Fruit fly (Drosophila melanogaster) whole organism, embryonic: Measurements from ENCODE around the gene kek6.

Experiments used
- CG10431 ChIP-seq: fragments of 200-800 bp; sonication (Bioruptor generic); optimal IDR thresholded peaks from 3 replicates; lab custom pipeline; 2018; ENCODE audit warnings: missing biosample characterization, mild to moderate bottlenecking, missing genetic modification characterization
- CG10565 ChIP-seq: fragments of 200-800 bp; sonication (Bioruptor generic); optimal IDR thresholded peaks from 3 replicates; lab custom pipeline; 2016; ENCODE audit warnings: missing biosample characterization, mild to moderate bottlenecking, missing genetic modification characterization
- CG10959 ChIP-seq: fragments of 200-800 bp; sonication (Bioruptor generic); IDR thresholded peaks from 2 replicates; pipeline ENCODE4 v1.3.6; 2022; ENCODE audit warnings: missing biosample characterization, missing genetic modification characterization
- CG11085 ChIP-seq: fragments of 200-800 bp; sonication (Bioruptor generic); IDR thresholded peaks from 2 replicates; pipeline ENCODE4 v1.3.6; 2022; ENCODE audit warnings: missing biosample characterization, missing genetic modification characterization
- CG11456 ChIP-seq: fragments of 200-800 bp; sonication (Bioruptor generic); IDR thresholded peaks from 3 replicates; pipeline ENCODE4 v1.3.6; 2022; ENCODE audit warnings: missing biosample characterization, missing genetic modification characterization
- CG11695 ChIP-seq: fragments of 200-800 bp; sonication (Bioruptor generic); IDR thresholded peaks from 3 replicates; pipeline ENCODE4 v1.3.6; 2022; ENCODE audit warnings: missing biosample characterization, missing genetic modification characterization
- CG12071 ChIP-seq: fragments of 200-800 bp; sonication (Bioruptor generic); optimal IDR thresholded peaks from 3 replicates; lab custom pipeline; 2018; ENCODE audit warnings: missing biosample characterization, mild to moderate bottlenecking, missing genetic modification characterization
- CG15073 ChIP-seq: fragments of 200-800 bp; sonication (Bioruptor generic); optimal IDR thresholded peaks from 2 replicates; lab custom pipeline; 2016; ENCODE audit warnings: missing biosample characterization, missing genetic modification characterization
- CG17802 ChIP-seq: fragments of 200-800 bp; sonication (Bioruptor generic); optimal IDR thresholded peaks from 2 replicates; lab custom pipeline; 2018; ENCODE audit warnings: missing biosample characterization, mild to moderate bottlenecking, missing genetic modification characterization, moderate library complexity
- CG2129 ChIP-seq: fragments of 200-800 bp; sonication (Bioruptor generic); IDR thresholded peaks from 2 replicates; pipeline ENCODE4 v1.3.6; 2022; ENCODE audit warnings: missing biosample characterization, missing genetic modification characterization; ENCODE audit not compliant: partially characterized antibody
- CG31224 ChIP-seq: fragments of 200-800 bp; sonication (Bioruptor generic); IDR thresholded peaks from 2 replicates; pipeline ENCODE4 v1.3.6; 2022; ENCODE audit warnings: missing biosample characterization, missing genetic modification characterization
- CG3407 ChIP-seq: fragments of 200-800 bp; sonication (Bioruptor generic); optimal IDR thresholded peaks from 2 replicates; lab custom pipeline; 2018; ENCODE audit warnings: missing biosample characterization, mild to moderate bottlenecking, missing genetic modification characterization
- CG4282 ChIP-seq: fragments of 200-800 bp; sonication (Bioruptor generic); optimal IDR thresholded peaks from 2 replicates; lab custom pipeline; 2016; ENCODE audit warnings: missing biosample characterization, missing genetic modification characterization
- CG4328 ChIP-seq: fragments of 200-800 bp; sonication (Bioruptor generic); optimal IDR thresholded peaks from 3 replicates; lab custom pipeline; 2017; ENCODE audit warnings: missing biosample characterization, missing genetic modification reagents, missing genetic modification characterization
- CG8290 ChIP-seq, 3 experiments: fragments of 200-800 bp; sonication (Bioruptor generic); optimal IDR thresholded peaks; 2 replicates each; lab custom pipeline; 2016 to 2019; ENCODE audit warnings: missing biosample characterization in 3 of 3, missing genetic modification characterization in 3 of 3, mild to moderate bottlenecking in 2 of 3, moderate library complexity in 1 of 3
- CG8359 ChIP-seq: fragments of 200-800 bp; sonication (Bioruptor generic); optimal IDR thresholded peaks from 2 replicates; lab custom pipeline; 2017; ENCODE audit warnings: missing biosample characterization, mild to moderate bottlenecking, missing genetic modification characterization, borderline replicate concordance
- CTCF ChIP-seq: fragments of 200-800 bp; sonication (Bioruptor generic); optimal IDR thresholded peaks from 2 replicates; lab custom pipeline; 2017; ENCODE audit warnings: missing biosample characterization, mild to moderate bottlenecking, missing genetic modification characterization, moderate library complexity
- Chrac-16 ChIP-seq: fragments of 200-800 bp; sonication (Bioruptor generic); optimal IDR thresholded peaks from 3 replicates; lab custom pipeline; 2016; ENCODE audit warnings: missing biosample characterization, missing genetic modification characterization
- D19A ChIP-seq: fragments of 200-800 bp; optimal IDR thresholded peaks from 3 replicates; lab custom pipeline; 2019; ENCODE audit warnings: missing biosample characterization, mild to moderate bottlenecking, missing genetic modification characterization, moderate library complexity
- Gsc ChIP-seq: fragments of 200-800 bp; sonication (Bioruptor generic); IDR thresholded peaks from 2 replicates; pipeline ENCODE4 v1.3.6; 2022; ENCODE audit warnings: missing biosample characterization, missing genetic modification characterization
- HLH3B ChIP-seq: fragments of 200-800 bp; sonication (Bioruptor generic); IDR thresholded peaks from 2 replicates; pipeline ENCODE4 v1.3.6; 2022; ENCODE audit warnings: missing biosample characterization, missing genetic modification characterization
- HmgD ChIP-seq: fragments of 200-800 bp; sonication (Bioruptor generic); optimal IDR thresholded peaks from 3 replicates; lab custom pipeline; 2016; ENCODE audit warnings: missing biosample characterization, missing genetic modification characterization
- Hr3 ChIP-seq: fragments of 200-800 bp; sonication (Bioruptor generic); optimal IDR thresholded peaks from 3 replicates; lab custom pipeline; 2016; ENCODE audit warnings: missing biosample characterization, missing genetic modification characterization
- Jarid2 ChIP-seq: fragments of 200-800 bp; sonication (Bioruptor generic); optimal IDR thresholded peaks from 3 replicates; lab custom pipeline; 2017; ENCODE audit warnings: mild to moderate bottlenecking, missing biosample characterization, missing genetic modification reagents, missing genetic modification characterization
- NFAT ChIP-seq: fragments of 200-800 bp; sonication (Bioruptor generic); IDR thresholded peaks from 2 replicates; pipeline ENCODE4 v1.3.6; 2022; ENCODE audit warnings: missing biosample characterization, missing genetic modification characterization
- Nf-YB ChIP-seq: fragments of 200-800 bp; sonication (Bioruptor generic); optimal IDR thresholded peaks from 3 replicates; lab custom pipeline; 2019; ENCODE audit warnings: missing biosample characterization, mild to moderate bottlenecking, missing genetic modification characterization, moderate library complexity
- Pdp1 ChIP-seq, 2 experiments: fragments of 200-800 bp; sonication (Bioruptor generic); optimal IDR thresholded peaks; 3 replicates each; lab custom pipeline; 2016; ENCODE audit warnings: missing biosample characterization in 2 of 2, missing genetic modification characterization in 2 of 2, mild to moderate bottlenecking in 1 of 2, moderate library complexity in 1 of 2
- Ssrp ChIP-seq: fragments of 200-800 bp; sonication (Bioruptor generic); optimal IDR thresholded peaks from 2 replicates; lab custom pipeline; 2018; ENCODE audit warnings: missing biosample characterization, mild to moderate bottlenecking, missing genetic modification characterization, moderate library complexity
- TFAM ChIP-seq: fragments of 200-800 bp; sonication (Bioruptor generic); optimal IDR thresholded peaks from 2 replicates; lab custom pipeline; 2017; ENCODE audit warnings: missing biosample characterization, missing genetic modification characterization, inconsistent platforms
- dysf ChIP-seq: fragments of 200-800 bp; sonication (Bioruptor generic); IDR thresholded peaks from 3 replicates; pipeline ENCODE4 v1.3.6; 2022; ENCODE audit warnings: missing biosample characterization, missing genetic modification characterization
- fd3F ChIP-seq: fragments of 200-800 bp; sonication (Bioruptor generic); optimal IDR thresholded peaks from 2 replicates; lab custom pipeline; 2018; ENCODE audit warnings: missing biosample characterization, mild to moderate bottlenecking, missing genetic modification characterization, moderate library complexity
- ham ChIP-seq: fragments of 200-800 bp; sonication (Bioruptor generic); IDR thresholded peaks from 2 replicates; pipeline ENCODE4 v1.3.6; 2022; ENCODE audit warnings: missing biosample characterization, missing genetic modification characterization
- nmo ChIP-seq: fragments of 200-800 bp; sonication (Bioruptor generic); optimal IDR thresholded peaks from 2 replicates; lab custom pipeline; 2018; ENCODE audit warnings: missing biosample characterization, mild to moderate bottlenecking, missing genetic modification characterization, moderate library complexity
- odd ChIP-seq: fragments of 200-800 bp; sonication (Bioruptor generic); optimal IDR thresholded peaks from 2 replicates; lab custom pipeline; 2017; ENCODE audit warnings: missing biosample characterization, mild to moderate bottlenecking, missing genetic modification characterization
- pfk ChIP-seq: fragments of 200-800 bp; sonication (Bioruptor generic); optimal IDR thresholded peaks from 2 replicates; lab custom pipeline; 2018; ENCODE audit warnings: missing biosample characterization, mild to moderate bottlenecking, missing genetic modification characterization, moderate library complexity
- pho ChIP-seq: fragments of 200-800 bp; sonication (Bioruptor generic); optimal IDR thresholded peaks from 2 replicates; lab custom pipeline; 2016; ENCODE audit warnings: missing biosample characterization, missing genetic modification characterization
- prd ChIP-seq, 3 experiments: fragments of >200 bp in 2 of 3; fragments of 200-800 bp in 1 of 3; sonication (Bioruptor generic) in 1 of 3; optimal IDR thresholded peaks in 2 of 3; IDR thresholded peaks in 1 of 3; 2 replicates in 2 of 3; 3 replicates in 1 of 3; pipeline versions ENCODE4 v1.3.6 to Lab custom; 2017 to 2022; ENCODE audit warnings: missing biosample characterization in 1 of 3, missing genetic modification characterization in 1 of 3
- pros ChIP-seq: fragments of 200-800 bp; sonication (Bioruptor generic); optimal IDR thresholded peaks from 3 replicates; lab custom pipeline; 2019; ENCODE audit warnings: missing biosample characterization, mild to moderate bottlenecking, missing genetic modification characterization, moderate library complexity
- ro ChIP-seq: fragments of 200-800 bp; sonication (Bioruptor generic); IDR thresholded peaks from 2 replicates; pipeline ENCODE4 v1.3.6; 2022; ENCODE audit warnings: missing biosample characterization, missing genetic modification characterization
- row ChIP-seq: fragments of 200-800 bp; sonication (Bioruptor generic); IDR thresholded peaks from 3 replicates; pipeline ENCODE4 v1.3.6; 2022; ENCODE audit warnings: missing biosample characterization, missing genetic modification characterization
- scrt ChIP-seq: fragments of 200-800 bp; sonication (Bioruptor generic); optimal IDR thresholded peaks from 2 replicates; lab custom pipeline; 2018; ENCODE audit warnings: missing biosample characterization, mild to moderate bottlenecking, missing genetic modification characterization, moderate library complexity
- slou ChIP-seq: fragments of 200-800 bp; sonication (Bioruptor generic); optimal IDR thresholded peaks from 3 replicates; lab custom pipeline; 2016; ENCODE audit warnings: missing biosample characterization, missing genetic modification characterization
- vvl ChIP-seq: fragments of 200-800 bp; sonication (Bioruptor generic); IDR thresholded peaks from 2 replicates; pipeline ENCODE4 v1.3.6; 2022; ENCODE audit warnings: missing biosample characterization, missing genetic modification characterization
- wor ChIP-seq: fragments of 200-800 bp; sonication (Bioruptor generic); IDR thresholded peaks from 2 replicates; pipeline ENCODE4 v1.3.6; 2022; ENCODE audit warnings: missing biosample characterization, missing genetic modification characterization

kek6 gene

dm6 chr3R:31686692-31687351, 64.9 kb downstream of the kek6 start (continued):
- TF ChIP-seq scrt (peak; percentile 66), Jarid2 (GFP tag; lab: Kevin White, UChicago) (peak; percentile 27), ro (peak; percentile 59; the same call in 1 of the 2 replicates), nmo (GFP tag; lab: Kevin White, UChicago) (peak; percentile 94), vvl (peak; percentile 91), odd (GFP tag; lab: Kevin White, UChicago) (peak; percentile 81), pfk (GFP tag; lab: Kevin White, UChicago) (no peak), CG10431 (peak; percentile 92), CG10959 (GFP tag; lab: Robert Waterston, UW) (peak; percentile 92), Chrac-16 (GFP tag; lab: Kevin White, UChicago) (peak; percentile 91), Ssrp (tag; lab: Kevin White, UChicago) (peak; percentile 94), fd3F (GFP tag; lab: Kevin White, UChicago) (no peak), Pdp1 (GFP tag; optimal IDR thresholded peaks at IDR 0.05; lab: Kevin White, UChicago) (peak; percentile 82 to 85), pros (GFP tag; lab: Kevin White, UChicago) (peak; percentile 36), CG10565 (GFP tag; lab: Kevin White, UChicago) (peak; percentile 76), ham (no peak), CG8290 (GFP tag; optimal IDR thresholded peaks at IDR 0.05; lab: Kevin White, UChicago) (peak; percentile 92), CG8290 (tag; optimal IDR thresholded peaks at IDR 0.05; lab: Kevin White, UChicago) (peak; percentile 56 to 85), CG31224 (GFP tag; lab: Robert Waterston, UW) (no peak), row (peak; percentile 79), slou (GFP tag; lab: Kevin White, UChicago) (no peak), CTCF (GFP tag; lab: Kevin White, UChicago) (peak; percentile 22), CG11456 (peak; percentile 25; the same call in 1 of the 3 replicates), D19A (tag; lab: Kevin White, UChicago) (peak; percentile 89), HLH3B (GFP tag; lab: Robert Waterston, UW) (peak; percentile 81), CG8359 (GFP tag; lab: Kevin White, UChicago) (peak; percentile 87), pho (GFP tag; lab: Kevin White, UChicago) (peak; percentile 15), CG12071 (GFP tag; lab: Kevin White, UChicago) (peak; percentile 56), Nf-YB (GFP tag; lab: Kevin White, UChicago) (peak; percentile 68), CG11085 (peak; percentile 39; the same call in 1 of the 2 replicates), dysf (peak; percentile 32; the same call in 1 of the 3 replicates), CG15073 (GFP tag; lab: Kevin White, UChicago) (peak; percentile 70), CG17802 (peak; percentile 83), prd (optimal IDR thresholded peaks at IDR 0.05; lab: Kevin White, UChicago) (no peak), prd (GFP tag; IDR thresholded peaks at IDR 0.05; lab: Robert Waterston, UW) (peak; percentile 83), CG11695 (GFP tag; lab: Robert Waterston, UW) (peak; percentile 67; the same call in 2 of the 3 replicates), NFAT (GFP tag; lab: Robert Waterston, UW) (peak; percentile 46; the same call in 1 of the 2 replicates), CG3407 (GFP tag; lab: Kevin White, UChicago) (peak; percentile 91), CG4282 (GFP tag; lab: Kevin White, UChicago) (no peak), CG4328 (peak; percentile 67), CG2129 (GFP tag; lab: Robert Waterston, UW) (no peak), Hr3 (GFP tag; lab: Kevin White, UChicago) (peak; percentile 78), wor (GFP tag; lab: Robert Waterston, UW) (peak; percentile 80), Gsc (GFP tag; lab: Robert Waterston, UW) (peak; percentile 75), HmgD (peak; percentile 17), TFAM (GFP tag; lab: Kevin White, UChicago) (peak; percentile 70)
